Worm (Caenorhabditis elegans): ENCODE measurements around the gene Y39A1A.22.
"Not testable (repeated sequence)": the region's sequence is repeated elsewhere in the genome, so short reads cannot be mapped to it uniquely, and the experiment has no call there.

The Y39A1A.22 gene

DNA sequence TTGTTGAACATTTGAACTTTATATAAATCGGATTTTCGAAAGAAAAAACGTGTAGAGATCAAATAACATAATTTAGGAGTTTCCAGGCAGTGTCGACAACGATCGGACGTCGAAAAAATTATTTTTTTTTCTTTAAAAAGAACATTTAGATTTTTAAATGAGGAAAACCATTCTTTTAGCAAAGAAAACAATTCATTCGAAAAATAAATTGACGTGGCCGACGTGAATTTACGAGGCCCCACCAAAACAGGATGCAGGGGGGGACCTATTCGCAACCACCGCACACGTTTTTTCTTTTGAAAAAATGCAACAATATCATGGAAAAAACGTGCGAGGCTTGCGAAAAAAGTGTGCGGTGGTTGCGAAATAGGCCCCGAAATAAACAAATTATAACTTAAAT is 43.2 kb upstream of the Y39A1A.22 start, which contains the start of gene enu-3.6:
Gene enu-3.6 (plus strand): TSS at position 392 of the 400 bp plus-strand sequence.
- not testable (repeated sequence) for TF ChIP-seq cebp-1 (GFP tag; IDR thresholded peaks at IDR 0.05); snpc-4 (GFP tag; optimal IDR thresholded peaks at IDR 0.05)
- peak; percentile 68 for TF ChIP-seq cebp-1 (tag; optimal IDR thresholded peaks at IDR 0.05)
- TF ChIP-seq hrde-1 (tag; optimal IDR thresholded peaks at IDR 0.05; ENCODE audit: borderline replicate concordance) = peak; percentile 53
- TF ChIP-seq attf-6 (GFP tag; IDR thresholded peaks at IDR 0.05) = 0 out of 2 replicates have a peak, but pooled peaks have one; percentile 38
- 0 out of 2 replicates have a peak, but pooled peaks have one; percentile 44 for TF ChIP-seq cebp-2 (GFP tag; IDR thresholded peaks at IDR 0.05)
- TF ChIP-seq Y53G8AR.9 (GFP tag; conservative IDR thresholded peaks at IDR 0.05) = peak; percentile 28; the same call in 1 of the 2 replicates
- TF ChIP-seq hsf-1 (GFP tag; IDR thresholded peaks at IDR 0.05) = peak; percentile 59
- TF ChIP-seq xnd-1 (tag; optimal IDR thresholded peaks at IDR 0.05) = peak; percentile 23
- 0 out of 2 replicates have a peak, but pooled peaks have one; percentile 24 for TF ChIP-seq madf-8 (GFP tag; conservative IDR thresholded peaks at IDR 0.05)
- TF ChIP-seq madf-6 (GFP tag; IDR thresholded peaks at IDR 0.05) = peak; percentile 62; the same call in 1 of the 2 replicates
- peak; percentile 33 for TF ChIP-seq him-1 (tag; optimal IDR thresholded peaks at IDR 0.05)
- peak; percentile 62 for TF ChIP-seq athp-1 (tag; optimal IDR thresholded peaks at IDR 0.05)
- peak in 1 of 4 experiments; percentile 8 for TF ChIP-seq snpc-4 (tag; optimal IDR thresholded peaks at IDR 0.05)
- TF ChIP-seq unc-130 (GFP tag; optimal IDR thresholded peaks at IDR 0.05) = peak; percentile 21
- TF ChIP-seq F49E8.2 (tag; optimal IDR thresholded peaks at IDR 0.05; ENCODE audit: insufficient read depth) = peak; percentile 39
- peak; percentile 40; the same call in 1 of the 2 replicates for TF ChIP-seq ceh-100 (GFP tag; IDR thresholded peaks at IDR 0.05)

ce11 chrIII:10747620-10748479 is 41.0 kb upstream of the Y39A1A.22 start, which contains the start of the genes ran-1 and dkc-1:
Gene ran-1, minus strand, starts transcription at chrIII:10747728.
Gene dkc-1, plus strand, starts transcription at chrIII:10748429.
- TF ChIP-seq lin-40 (tag; optimal IDR thresholded peaks at IDR 0.05) (peak; percentile 51), Y95B8A.8 (GFP tag; IDR thresholded peaks at IDR 0.05) (peak; percentile 84; the same call in 1 of the 2 replicates), nfya-2 (GFP tag; IDR thresholded peaks at IDR 0.05) (no peak), dpff-1 (tag; optimal IDR thresholded peaks at IDR 0.05) (no peak), lsy-27 (tag; optimal IDR thresholded peaks at IDR 0.05; ENCODE audit: borderline replicate concordance, insufficient read depth) (no peak), hsf-1 (GFP tag; IDR thresholded peaks at IDR 0.05) (peak; percentile 84), ceh-91 (GFP tag; IDR thresholded peaks at IDR 0.05) (peak; percentile 95), ztf-28 (GFP tag; IDR thresholded peaks at IDR 0.05) (peak; percentile 43; the same call in 1 of the 2 replicates), F23B12.7 (tag; optimal IDR thresholded peaks at IDR 0.05; ENCODE audit: insufficient read depth) (peak; percentile 58), lir-1 (GFP tag; conservative IDR thresholded peaks at IDR 0.05) (0 out of 2 replicates have a peak, but pooled peaks have one; percentile 29), somi-1 (GFP tag; optimal IDR thresholded peaks at IDR 0.05) (no peak), ama-1 (optimal IDR thresholded peaks at IDR 0.05) (no peak), ama-1 (GFP tag; optimal IDR thresholded peaks at IDR 0.05) (no peak), egrh-3 (GFP tag; IDR thresholded peaks at IDR 0.05) (peak; percentile 53), rcor-1 (GFP tag; IDR thresholded peaks at IDR 0.05) (peak; percentile 81), lin-35 (GFP tag; optimal IDR thresholded peaks at IDR 0.05) (peak in 2 of 3 experiments; percentile 74 to 79), K11D2.4 (GFP tag; IDR thresholded peaks at IDR 0.05) (no peak), ztf-18 (tag; optimal IDR thresholded peaks at IDR 0.05) (peak; percentile 68), let-607 (tag; optimal IDR thresholded peaks at IDR 0.05) (no peak), C17E4.6 (GFP tag; IDR thresholded peaks at IDR 0.05) (peak; percentile 87), sptf-2 (GFP tag; optimal IDR thresholded peaks at IDR 0.05) (no peak), unc-130 (GFP tag; optimal IDR thresholded peaks at IDR 0.05) (peak; percentile 81), tbx-9 (tag; optimal IDR thresholded peaks at IDR 0.05; ENCODE audit: borderline replicate concordance) (no peak), nhr-80 (tag; optimal IDR thresholded peaks at IDR 0.05) (peak; percentile 24), F57A8.1 (GFP tag; optimal IDR thresholded peaks at IDR 0.05) (no peak), D2030.7 (GFP tag; IDR thresholded peaks at IDR 0.05) (peak; percentile 95), madf-3 (GFP tag; IDR thresholded peaks at IDR 0.05) (peak; percentile 86), nfyb-1 (GFP tag; IDR thresholded peaks at IDR 0.05) (peak; percentile 79; the same call in 1 of the 2 replicates), dox-1 (GFP tag; IDR thresholded peaks at IDR 0.05) (peak; percentile 94), xnd-1 (tag; optimal IDR thresholded peaks at IDR 0.05) (peak; percentile 89), F49E8.2 (tag; optimal IDR thresholded peaks at IDR 0.05; ENCODE audit: insufficient read depth) (peak; percentile 84)
